Fruit fly (Drosophila melanogaster) ovary, adult (tissue): ENCODE results near the gene CG8419.

Source experiments
- CG17801 ChIP-seq: fragments of 200-800 bp; optimal IDR thresholded peaks from 2 replicates; lab custom pipeline; 2019; ENCODE audit warnings: missing biosample characterization, mild to moderate bottlenecking, missing genetic modification characterization, moderate library complexity; ENCODE audit not compliant: partially characterized antibody

CG8419 gene

DNA sequence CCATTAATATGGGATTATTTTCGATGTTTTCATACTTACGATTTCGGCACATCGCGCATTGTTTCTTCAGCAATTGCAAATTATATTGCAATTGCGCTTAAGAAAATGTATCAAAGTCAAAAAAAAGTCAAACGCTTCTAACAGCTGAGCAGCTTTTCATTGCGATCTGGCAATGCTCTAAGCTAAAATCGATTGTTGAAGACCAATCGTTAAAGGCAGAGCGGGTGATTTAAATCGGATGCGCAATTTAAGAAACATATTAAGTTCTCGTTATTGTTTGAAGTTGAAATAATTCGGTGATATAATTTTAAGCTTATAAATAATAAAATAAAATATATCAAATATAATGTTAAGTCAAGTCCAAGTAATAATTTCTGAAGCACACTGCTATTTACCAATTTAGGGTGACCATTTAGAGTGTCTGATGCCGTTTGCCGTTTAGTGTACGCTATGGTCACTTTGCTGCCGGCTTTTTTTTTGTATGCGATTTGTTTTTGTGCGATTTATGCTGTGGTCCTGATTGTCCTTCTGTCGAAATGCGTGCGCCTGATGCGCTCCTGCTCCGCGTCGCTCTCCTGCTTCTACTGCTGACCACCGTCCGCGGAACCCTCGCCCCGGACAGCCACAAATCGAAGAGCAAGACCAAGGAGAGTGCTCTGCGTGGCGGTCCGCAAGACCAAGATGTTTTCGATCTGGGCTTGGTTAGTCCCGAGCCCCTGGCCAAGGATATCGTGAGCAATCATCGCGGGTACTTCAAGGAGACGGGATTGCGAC lies 9.0 kb upstream of the CG8419 start, which contains the start of the genes CG8475 and CG8460:
CG8475 (minus strand) TSS at position 162 of the 774 bp plus-strand sequence.
CG8460 (plus strand) TSS at position 437 of the 774 bp plus-strand sequence.
- TF ChIP-seq CG17801 (GFP tag; lab: Kevin White, UChicago) = no peak

DNA sequence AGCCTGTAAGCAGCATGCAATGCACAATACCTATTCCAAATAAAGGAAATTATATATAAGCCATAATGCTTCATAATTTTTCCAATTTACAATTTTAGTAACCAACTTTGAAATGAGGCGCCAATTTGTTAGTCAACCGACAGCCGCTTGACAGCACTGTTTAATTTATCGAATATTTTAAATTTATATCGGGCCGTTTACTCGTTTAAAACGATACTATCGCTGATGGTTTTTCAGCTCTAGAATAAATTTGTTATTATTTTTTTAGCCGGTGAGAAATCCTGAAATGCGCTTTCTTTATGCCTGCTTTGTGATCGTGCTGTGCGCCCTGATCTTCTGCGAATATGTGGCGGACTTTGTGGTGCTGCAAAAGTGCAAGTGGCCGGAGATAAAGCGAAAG lies 7.2 kb upstream of the CG8419 start, which contains the start of gene PGAP5:
PGAP5 (plus strand) TSS at position 126 of the 400 bp plus-strand sequence.
- TF ChIP-seq CG17801 (GFP tag; lab: Kevin White, UChicago) = peak; percentile 45

DNA sequence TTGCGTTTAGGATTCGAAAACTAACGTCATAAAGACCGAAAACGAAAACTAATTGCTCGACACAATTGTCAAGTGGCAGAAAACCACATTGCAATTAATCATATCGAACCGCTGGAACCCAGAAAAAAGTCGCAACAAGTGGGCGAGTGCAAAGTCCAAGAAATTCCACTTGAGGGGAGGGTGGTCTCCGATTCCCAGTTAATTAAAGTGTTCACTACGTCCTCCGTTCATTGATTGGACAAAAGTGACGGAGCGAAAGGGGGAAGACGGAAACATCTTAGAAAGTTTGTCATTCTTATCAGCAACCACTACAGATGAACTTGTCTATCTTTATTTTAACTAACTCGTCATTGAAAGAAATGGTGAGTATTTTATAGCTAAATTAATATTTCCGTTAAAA lies 3.4 kb upstream of the CG8419 start:
- no peak for TF ChIP-seq CG17801 (GFP tag; lab: Kevin White, UChicago)

DNA sequence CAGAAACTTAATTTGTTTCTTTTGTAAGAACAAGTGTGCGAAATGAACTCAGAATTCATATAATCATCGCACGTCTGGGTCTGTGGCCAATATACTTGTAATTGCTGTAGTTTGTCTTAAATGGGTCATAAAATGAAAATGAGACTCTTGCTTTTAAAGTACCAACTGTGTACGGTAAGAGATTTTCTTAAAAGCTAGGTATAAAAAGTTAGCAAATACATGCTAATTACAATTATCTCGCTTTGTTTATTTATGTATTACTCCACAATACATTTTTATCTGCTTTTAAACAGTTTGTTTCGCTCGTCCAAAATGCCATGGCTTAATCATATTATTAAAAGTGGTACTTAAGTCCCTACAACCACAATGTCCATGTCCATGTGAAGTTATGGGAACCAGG lies 2.2 kb upstream of the CG8419 start:
- TF ChIP-seq CG17801 (GFP tag; lab: Kevin White, UChicago) = peak; percentile 61

DNA sequence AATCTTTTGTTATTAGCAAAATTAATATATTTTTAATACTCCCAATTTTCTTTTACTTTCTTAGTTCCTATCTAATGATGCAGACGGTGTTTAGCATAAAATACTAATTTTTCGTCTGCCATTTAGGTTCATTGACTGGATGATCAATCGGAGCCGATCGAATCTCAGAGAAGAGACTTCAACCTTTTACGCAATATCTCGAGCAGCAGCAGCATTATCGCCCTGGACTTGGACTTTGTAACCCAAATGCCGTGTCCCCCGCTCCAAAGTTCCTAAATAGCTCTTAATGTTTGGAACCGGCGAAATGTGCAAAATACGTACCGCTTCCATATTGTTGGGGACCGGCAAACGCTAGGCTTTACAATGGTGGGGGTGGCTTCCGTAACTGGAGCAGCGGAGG lies 1.6 kb upstream of the CG8419 start:
- no peak for TF ChIP-seq CG17801 (GFP tag; lab: Kevin White, UChicago)

DNA sequence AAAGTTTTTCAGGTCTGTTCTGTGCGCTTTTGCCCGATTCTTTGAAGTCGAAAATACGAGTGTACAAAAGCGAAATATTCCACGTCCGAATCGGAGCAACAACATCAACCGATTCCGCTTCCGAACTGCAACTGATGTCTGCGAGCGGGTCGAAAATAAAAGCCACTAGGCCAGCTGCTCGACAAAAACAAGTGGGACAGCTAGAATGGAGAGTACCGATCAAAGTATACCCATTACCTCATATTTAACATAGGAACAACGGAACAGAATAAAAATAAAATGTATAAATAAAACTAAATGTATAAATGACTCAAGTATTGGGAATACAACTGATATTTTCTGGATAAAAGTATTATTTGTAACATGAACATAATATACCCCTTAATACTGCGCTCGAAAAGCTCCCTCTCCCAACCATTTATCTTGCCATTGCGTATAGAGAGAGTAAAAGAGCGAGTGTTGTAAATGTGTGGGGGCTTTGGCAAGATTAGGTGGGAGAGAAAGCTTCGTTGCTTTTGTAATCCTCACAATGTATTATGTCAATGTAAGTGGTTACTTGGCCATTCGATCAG lies 889 bp upstream of the CG8419 start, which contains the start of gene SLC5A11:
SLC5A11 (minus strand) TSS at position 137 of the 572 bp plus-strand sequence.
- TF ChIP-seq CG17801 (GFP tag; lab: Kevin White, UChicago) = peak; percentile 100

DNA sequence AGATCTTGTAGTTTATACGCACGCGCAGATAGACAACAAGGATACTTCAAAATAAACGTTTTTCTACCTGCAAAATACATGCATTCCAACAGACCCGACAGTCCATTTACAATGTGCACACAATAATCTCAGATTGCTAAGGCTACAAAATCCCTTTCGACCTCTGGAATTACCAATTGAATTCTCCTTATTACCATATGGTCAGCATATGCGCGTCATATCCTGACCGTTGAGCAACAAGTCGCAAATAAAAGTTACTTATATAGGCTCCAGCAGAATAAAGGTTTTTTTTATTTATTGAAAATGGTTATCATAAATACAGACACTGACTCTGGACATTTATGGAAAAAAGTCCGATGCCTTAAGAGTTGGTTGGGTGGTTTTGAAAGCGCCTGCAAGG lies 3.4 kb downstream of the CG8419 start:
- TF ChIP-seq CG17801 (GFP tag; lab: Kevin White, UChicago) = no peak

DNA sequence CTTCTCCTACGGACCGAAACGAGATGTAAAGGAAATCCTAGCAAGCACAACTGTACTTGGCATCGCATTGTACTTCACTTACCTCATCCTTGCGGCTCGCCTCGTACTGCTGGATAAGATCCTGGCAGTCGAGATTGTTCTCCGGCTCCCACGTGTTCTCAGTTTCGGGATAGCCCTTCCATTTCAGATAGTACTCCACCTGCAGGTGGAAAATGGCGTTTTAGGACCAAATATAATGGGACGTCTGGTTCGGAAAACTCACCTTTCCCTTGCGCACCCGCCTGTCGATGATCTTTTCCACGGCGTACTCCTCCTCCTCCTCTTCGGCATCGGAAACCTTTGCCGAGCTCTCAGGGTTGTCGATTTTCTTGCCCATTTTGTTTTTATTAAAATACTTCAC lies 4.5 kb downstream of the CG8419 start:
- no peak for TF ChIP-seq CG17801 (GFP tag; lab: Kevin White, UChicago)

DNA sequence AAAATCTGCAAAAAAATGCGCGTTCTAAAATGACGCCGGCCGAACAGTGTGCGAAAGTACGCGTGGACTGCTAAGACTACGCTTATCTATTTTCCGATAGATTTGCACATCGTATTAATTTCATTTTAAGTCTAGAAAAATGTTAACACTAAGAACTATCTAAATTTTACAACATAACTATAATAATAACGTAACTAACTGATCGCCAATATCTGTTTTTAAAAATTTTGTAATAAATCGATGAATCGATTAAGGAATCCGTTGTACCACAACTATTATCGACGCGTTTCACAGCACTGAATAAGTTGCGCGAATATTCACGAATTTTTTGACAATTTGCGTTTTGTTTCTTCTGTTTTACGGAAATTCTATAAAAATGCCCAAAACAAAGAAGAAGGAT lies 5.1 kb downstream of the CG8419 start, which contains the start of gene Ssb-c31a:
Ssb-c31a (plus strand) TSS at position 278 of the 400 bp plus-strand sequence.
- TF ChIP-seq CG17801 (GFP tag; lab: Kevin White, UChicago) = peak; percentile 78

DNA sequence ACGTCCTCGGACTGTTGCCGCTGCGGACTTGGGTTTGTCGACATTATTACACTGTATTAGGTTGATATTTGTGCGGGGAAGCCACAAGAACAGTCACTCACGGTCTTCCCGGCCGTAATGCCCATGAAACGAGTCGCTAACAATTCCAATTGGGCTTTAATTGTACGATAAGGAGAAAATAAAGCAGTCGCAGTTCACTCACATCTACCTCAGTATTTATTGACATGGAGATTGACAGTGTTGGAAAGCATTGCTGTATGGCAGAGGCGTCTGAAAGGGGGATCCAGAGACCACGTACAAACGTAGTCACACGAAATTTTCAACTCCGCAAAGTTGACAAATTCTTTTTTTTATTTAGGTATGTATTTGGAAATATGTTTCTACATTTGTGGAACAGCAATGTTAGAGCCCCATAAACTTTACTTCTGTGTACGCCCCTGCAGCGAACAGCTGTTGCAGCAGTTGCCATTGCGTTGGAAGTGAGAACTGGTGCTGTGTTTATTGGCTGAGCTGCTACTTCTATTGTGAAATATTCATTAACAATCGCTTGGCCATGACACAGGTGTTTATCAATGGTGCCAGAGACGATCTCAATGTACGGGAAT lies 6.8 kb downstream of the CG8419 start, which contains the start of the genes CG8372 and CG8360:
CG8372 (minus strand) TSS at position 237 of the 605 bp plus-strand sequence.
CG8360 (plus strand) TSS at position 294 of the 605 bp plus-strand sequence.
- peak; percentile 98 for TF ChIP-seq CG17801 (GFP tag; lab: Kevin White, UChicago)

DNA sequence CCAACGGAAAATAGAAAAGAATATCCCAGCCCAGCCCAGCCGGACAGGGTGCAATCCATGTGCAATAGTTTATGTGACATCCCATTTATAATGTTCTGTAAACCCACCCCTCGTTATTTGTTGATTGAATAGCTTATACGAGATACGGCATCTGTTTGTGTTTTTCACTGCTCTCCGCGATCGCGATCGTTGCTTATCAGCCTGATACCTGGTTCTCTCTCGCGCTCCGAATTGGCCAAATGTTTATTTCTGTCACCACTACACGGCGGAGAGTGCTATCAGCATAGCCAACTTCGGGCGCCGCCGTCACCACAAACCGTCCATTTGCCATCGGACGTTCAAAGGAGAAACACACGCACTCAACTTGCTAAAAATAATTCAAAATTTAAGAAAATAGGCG lies 8.0 kb downstream of the CG8419 start, which contains the start of gene CG8353:
CG8353 (plus strand) TSS at position 59 of the 400 bp plus-strand sequence.
- TF ChIP-seq CG17801 (GFP tag; lab: Kevin White, UChicago) = no peak

DNA sequence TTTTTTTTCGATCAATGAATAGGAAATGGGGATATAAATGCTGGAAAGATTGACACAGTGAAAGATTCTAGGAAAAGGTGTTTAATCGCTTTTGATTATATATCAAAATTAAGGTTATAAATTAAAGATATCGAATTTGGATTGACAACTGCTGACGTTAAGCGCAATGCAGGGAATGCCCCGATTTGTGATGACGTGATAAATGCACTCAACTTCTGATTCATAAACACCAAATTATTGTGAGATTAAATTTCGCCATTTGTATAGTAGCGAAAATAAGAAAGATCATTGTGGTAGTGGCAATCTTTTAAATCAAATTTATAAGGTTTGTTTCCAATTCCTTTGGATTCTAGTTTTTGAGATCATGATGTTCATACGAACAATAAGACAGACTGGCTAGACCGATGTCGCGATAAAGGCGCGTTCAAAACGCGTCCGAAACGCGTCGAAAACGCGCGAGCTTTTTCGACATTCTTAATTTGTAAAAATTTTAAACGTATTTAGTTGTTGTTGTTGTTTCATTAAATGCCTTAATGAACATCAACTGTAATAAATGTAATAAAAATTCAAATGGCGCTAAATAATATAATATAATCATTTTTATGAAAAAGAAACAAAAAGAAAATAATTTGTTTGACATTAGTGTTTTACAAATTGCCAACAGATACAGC lies 9.4 kb downstream of the CG8419 start, which contains the start of gene CG8349:
CG8349 (plus strand) TSS at position 657 of the 671 bp plus-strand sequence.
- TF ChIP-seq CG17801 (GFP tag; lab: Kevin White, UChicago) = no peak

DNA sequence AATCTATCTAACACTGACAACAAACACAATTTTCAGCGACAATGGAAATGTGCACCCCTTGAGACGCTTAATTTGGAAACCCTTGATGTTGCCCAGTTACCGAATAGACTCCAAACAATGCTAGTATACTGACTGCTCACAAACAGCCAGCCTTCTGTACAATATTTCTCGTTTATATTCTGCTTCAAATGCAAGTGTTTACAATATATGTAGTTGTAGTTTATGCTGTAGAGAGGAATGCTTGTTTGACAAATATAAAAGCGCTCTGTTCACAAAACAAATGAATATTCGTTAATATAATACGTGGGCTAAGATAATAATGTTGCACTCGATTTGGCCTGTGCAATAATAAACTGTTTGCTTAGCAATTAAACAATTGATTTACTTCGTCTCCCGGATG lies 11.9 kb downstream of the CG8419 start, which contains the start of gene CG8292:
CG8292 (minus strand) TSS at position 101 of the 400 bp plus-strand sequence.
- no peak for TF ChIP-seq CG17801 (GFP tag; lab: Kevin White, UChicago)

DNA sequence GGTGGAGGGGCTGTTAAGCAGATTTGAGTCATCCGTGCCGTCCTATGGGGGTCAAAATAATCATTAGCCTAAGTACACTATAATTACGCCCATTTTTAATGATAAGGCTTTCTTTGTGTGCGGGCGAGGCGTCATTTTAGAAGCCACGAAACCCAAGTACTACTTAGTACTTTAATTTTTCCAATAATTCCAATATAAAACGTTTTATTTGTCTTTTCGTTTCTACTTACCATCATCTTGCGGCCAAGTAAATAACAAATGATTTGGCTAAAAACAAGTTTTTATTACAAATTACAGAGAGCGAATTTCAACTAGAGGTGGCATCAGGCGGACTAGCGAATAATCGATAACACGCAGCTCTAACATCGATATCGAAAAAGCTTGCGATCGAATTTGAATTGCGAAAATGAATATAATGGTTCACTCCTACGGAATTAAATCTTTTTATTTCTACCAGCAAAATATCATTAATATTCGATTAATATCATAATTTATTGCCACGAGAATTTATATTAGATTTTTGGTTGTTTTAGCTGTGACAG lies 14.5 kb downstream of the CG8419 start, which contains the start of gene Snx6:
Snx6 (minus strand) TSS at position 349 of the 542 bp plus-strand sequence.
- no peak for TF ChIP-seq CG17801 (GFP tag; lab: Kevin White, UChicago)
